Worm (Caenorhabditis elegans) whole organism, midembryonic: ENCODE results near the gene F10D7.4.

Experiments
- klf-2 ChIP-seq: fragments of 200-800 bp; sonication (Bioruptor generic); conservative IDR thresholded peaks from 2 replicates; pipeline ENCODE4 v1.3.6; 2022; ENCODE audit warnings: missing genetic modification reagents, missing genetic modification characterization, missing compliant biosample characterization
- med-1 ChIP-seq: sonication (generic microtip); optimal IDR thresholded peaks from 2 replicates; lab custom pipeline; 2017; ENCODE audit warnings: missing genetic modification characterization, mild to moderate bottlenecking, missing compliant biosample characterization, antibody characterized with exemption, missing genetic modification reagents; ENCODE audit not compliant: insufficient read depth

- no peak for TF ChIP-seq klf-2 (GFP tag; lab: Robert Waterston, UW)
- TF ChIP-seq med-1 (GFP tag; lab: Kevin White, UChicago), result no peak
Measured at ce11 chrX:17392182-17392581, 10.3 kb upstream of the F10D7.4 start.
